Worm (Caenorhabditis elegans) whole organism, L2 larva: ENCODE results near the gene C29E4.12.

Experiments
- blmp-1 ChIP-seq: sonication (generic microtip); optimal IDR thresholded peaks from 2 replicates; lab custom pipeline; 2017; ENCODE audit warnings: missing genetic modification characterization, mild to moderate bottlenecking, missing compliant biosample characterization, antibody characterized with exemption, moderate library complexity; ENCODE audit not compliant: insufficient read depth
- mab-5 ChIP-seq: fragments of 150-350 bp; optimal IDR thresholded peaks from 2 replicates; lab custom pipeline; 2014; ENCODE audit warnings: missing biosample characterization, missing genetic modification characterization
- mdl-1 ChIP-seq, 2 experiments: fragments of 150-350 bp in 1 of 2; sonication (generic microtip) in 1 of 2; optimal IDR thresholded peaks; 2 replicates each; lab custom pipeline; 2017; ENCODE audit warnings: missing biosample characterization in 2 of 2, missing genetic modification characterization in 2 of 2
- peb-1 ChIP-seq: fragments of 150-350 bp; optimal IDR thresholded peaks from 2 replicates; lab custom pipeline; 2014; ENCODE audit warnings: missing biosample characterization, missing genetic modification characterization
- snpc-4 ChIP-seq: fragments of 150-350 bp; optimal IDR thresholded peaks from 2 replicates; lab custom pipeline; 2014; ENCODE audit warnings: missing biosample characterization, missing genetic modification characterization

ce11 chrIII:7928549-7929129, 12.3 kb upstream of the C29E4.12 start, which contains the start of the genes C29E4.13 and npp-15:
- TF ChIP-seq blmp-1 (no peak), snpc-4 (tag; lab: Kevin White, UChicago) (no peak), mdl-1 (tag; optimal IDR thresholded peaks at IDR 0.05; lab: Kevin White, UChicago) (no peak), mab-5 (tag; lab: Kevin White, UChicago) (no peak), peb-1 (tag; lab: Kevin White, UChicago) (no peak)
